Worm (Caenorhabditis elegans) whole organism, L2 larva: ENCODE measurements around the gene str-178.

Experiments used
- ZK546.5 ChIP-seq: sonication (generic microtip); optimal IDR thresholded peaks from 2 replicates; lab custom pipeline; 2017; ENCODE audit warnings: missing biosample characterization, missing genetic modification characterization
- aly-2 ChIP-seq: fragments of 150-350 bp; optimal IDR thresholded peaks from 2 replicates; lab custom pipeline; 2014; ENCODE audit warnings: missing biosample characterization, missing genetic modification characterization
- ama-1 ChIP-seq: fragments of 150-350 bp; optimal IDR thresholded peaks from 2 replicates; lab custom pipeline; 2018; ENCODE audit warnings: inconsistent platforms
- ceh-82 ChIP-seq: fragments of 150-350 bp; optimal IDR thresholded peaks from 2 replicates; lab custom pipeline; 2014; ENCODE audit warnings: missing biosample characterization, missing genetic modification characterization
- crh-2 ChIP-seq: sonication (generic microtip); optimal IDR thresholded peaks from 2 replicates; lab custom pipeline; 2017; ENCODE audit warnings: missing biosample characterization, missing genetic modification characterization
- lin-39 ChIP-seq: fragments of 150-350 bp; optimal IDR thresholded peaks from 2 replicates; lab custom pipeline; 2014; ENCODE audit warnings: missing biosample characterization, missing genetic modification reagents, missing genetic modification characterization
- nhr-11 ChIP-seq: fragments of 150-350 bp; optimal IDR thresholded peaks from 2 replicates; lab custom pipeline; 2014; ENCODE audit warnings: missing biosample characterization, missing genetic modification characterization
- nhr-25 ChIP-seq: fragments of 150-350 bp; sonication (generic microtip); optimal IDR thresholded peaks from 3 replicates; lab custom pipeline; 2014; ENCODE audit warnings: missing biosample characterization, missing genetic modification characterization
- skn-1 ChIP-seq: sonication (generic microtip); optimal IDR thresholded peaks from 2 replicates; lab custom pipeline; 2017; ENCODE audit warnings: missing biosample characterization, missing genetic modification characterization
- snpc-4 ChIP-seq: fragments of 150-350 bp; optimal IDR thresholded peaks from 2 replicates; lab custom pipeline; 2014; ENCODE audit warnings: missing biosample characterization, missing genetic modification characterization
- unc-62 ChIP-seq: fragments of 150-350 bp; optimal IDR thresholded peaks from 2 replicates; lab custom pipeline; 2014; ENCODE audit warnings: missing biosample characterization, missing genetic modification reagents, missing genetic modification characterization
- zag-1 ChIP-seq: fragments of 150-350 bp; optimal IDR thresholded peaks from 2 replicates; lab custom pipeline; 2014; ENCODE audit warnings: missing biosample characterization, missing genetic modification characterization
- ztf-11 ChIP-seq: sonication (generic microtip); optimal IDR thresholded peaks from 2 replicates; lab custom pipeline; 2017; ENCODE audit warnings: missing biosample characterization, missing genetic modification characterization

DNA sequence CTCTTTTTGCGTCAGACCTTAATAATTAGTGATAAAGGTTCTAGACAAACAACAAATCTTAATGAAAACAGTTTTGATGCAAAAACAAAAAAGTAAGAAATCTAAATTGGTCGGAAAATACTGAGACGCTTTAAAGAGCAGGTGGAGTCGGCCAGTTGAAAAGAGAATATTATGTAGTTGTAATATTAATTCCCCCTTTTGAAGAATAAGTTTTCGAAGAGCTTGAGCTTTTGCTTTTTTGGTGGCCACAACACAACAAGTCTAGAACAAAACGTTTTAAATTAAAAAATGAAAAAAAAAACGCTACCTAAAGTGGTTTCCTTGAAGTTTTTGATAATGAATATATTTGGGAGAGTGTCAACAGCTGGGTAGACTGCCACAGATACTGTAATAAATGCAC lies at the start of gene str-178:
- TF ChIP-seq lin-39 (tag; lab: Kevin White, UChicago) = no peak
- TF ChIP-seq ztf-11 (tag; lab: Kevin White, UChicago) = no peak
- no peak for TF ChIP-seq nhr-25
- TF ChIP-seq skn-1 (tag; lab: Kevin White, UChicago) = no peak
- TF ChIP-seq aly-2 (tag; lab: Kevin White, UChicago) = no peak
- TF ChIP-seq ama-1 (lab: Kevin White, UChicago) = no peak
- no peak for TF ChIP-seq zag-1 (tag; lab: Kevin White, UChicago)
- no peak for TF ChIP-seq ZK546.5 (tag; lab: Kevin White, UChicago)
- no peak for TF ChIP-seq nhr-11
- TF ChIP-seq ceh-82 (tag; lab: Kevin White, UChicago) = no peak
- no peak for TF ChIP-seq snpc-4 (tag; lab: Kevin White, UChicago)
- no peak for TF ChIP-seq crh-2 (tag; lab: Kevin White, UChicago)
- TF ChIP-seq unc-62 = no peak
